Worm (Caenorhabditis elegans) whole organism, L2 larva: ENCODE results near the gene pptr-1.

Experiments
- elt-3 ChIP-seq: sonication (generic microtip); optimal IDR thresholded peaks from 2 replicates; lab custom pipeline; 2017; ENCODE audit warnings: missing biosample characterization, missing genetic modification characterization
- lsy-2 ChIP-seq, 2 experiments: fragments of 150-350 bp in 1 of 2; sonication (generic microtip) in 1 of 2; optimal IDR thresholded peaks; 2 replicates each; lab custom pipeline; 2014 to 2017; ENCODE audit warnings: missing biosample characterization in 2 of 2, missing genetic modification characterization in 2 of 2
- nhr-6 ChIP-seq: fragments of 150-350 bp; optimal IDR thresholded peaks from 2 replicates; lab custom pipeline; 2014; ENCODE audit warnings: missing biosample characterization, missing genetic modification characterization
- unc-55 ChIP-seq: fragments of 150-350 bp; sonication (generic microtip); optimal IDR thresholded peaks from 3 replicates; lab custom pipeline; 2014; ENCODE audit warnings: missing biosample characterization, missing genetic modification reagents, missing genetic modification characterization

DNA sequence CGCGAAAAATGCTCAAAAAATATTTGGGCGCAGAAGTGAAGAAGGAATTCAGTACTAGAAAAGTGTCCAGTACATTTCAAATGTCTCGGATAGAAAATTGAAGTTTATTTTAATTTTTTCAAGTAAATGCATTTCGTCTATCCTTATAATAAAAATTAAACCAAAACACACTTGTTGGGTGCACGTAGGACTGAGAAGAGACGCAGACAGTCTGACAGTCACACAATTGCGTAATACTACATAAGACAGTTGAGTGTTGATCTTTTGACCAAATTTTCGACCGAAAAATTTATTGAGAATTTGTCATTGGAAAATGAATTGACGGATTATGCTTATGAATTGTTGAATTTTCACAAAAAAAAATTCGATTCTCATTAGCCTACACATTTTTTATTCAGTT lies 47.8 kb upstream of the pptr-1 start, which contains the start of gene oac-7:
- TF ChIP-seq lsy-2 (tag; optimal IDR thresholded peaks at IDR 0.05; lab: Kevin White, UChicago) (no peak), unc-55 (GFP tag; lab: Kevin White, UChicago) (no peak), elt-3 (tag; lab: Kevin White, UChicago) (no peak), nhr-6 (tag; lab: Kevin White, UChicago) (no peak)
